Fruit fly (Drosophila melanogaster) Kc167 (cell line): ENCODE data around the gene Polr1C.

Experiments used
- h ChIP-seq: fragments of >200 bp; optimal IDR thresholded peaks from 3 replicates; lab custom pipeline; 2018; ENCODE audit warnings: missing external identifiers
- insv ChIP-seq: fragments of >200 bp; optimal IDR thresholded peaks from 3 replicates; lab custom pipeline; 2018; ENCODE audit warnings: missing external identifiers
- psq ChIP-seq: fragments of >200 bp; optimal IDR thresholded peaks from 2 replicates; lab custom pipeline; 2017; ENCODE audit warnings: missing external identifiers

DNA sequence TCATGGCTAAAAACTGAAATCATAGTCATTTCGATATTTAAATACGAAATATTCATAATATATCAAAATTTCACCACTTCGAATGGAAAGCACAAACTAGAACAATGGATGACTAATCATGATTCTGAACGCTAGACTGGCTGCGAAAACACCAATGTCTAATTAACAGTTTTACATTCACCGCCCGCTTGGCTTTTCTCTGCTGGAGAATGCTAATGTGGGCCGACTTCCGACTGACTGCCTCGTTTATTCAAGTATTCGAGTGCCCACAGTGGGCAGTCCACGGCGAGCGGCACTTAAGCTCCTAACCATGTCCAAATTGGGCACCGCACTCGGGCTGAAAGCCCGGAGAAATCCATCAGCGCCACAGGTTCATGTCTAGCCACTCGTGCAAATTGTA lies 33.2 kb downstream of the Polr1C start:
- TF ChIP-seq psq (lab: Kevin White, UChicago) (no peak), h (no peak), insv (no peak)
